Fruit fly (Drosophila melanogaster) whole organism, embryonic: ENCODE measurements around the gene Prosbeta6.

Experiments used
- CG11696 ChIP-seq: fragments of 200-800 bp; sonication (Bioruptor generic); IDR thresholded peaks from 2 replicates; pipeline ENCODE4 v1.3.6; 2022; ENCODE audit warnings: missing biosample characterization, missing genetic modification characterization
- CG12236 ChIP-seq: fragments of 200-800 bp; sonication (Bioruptor generic); optimal IDR thresholded peaks from 2 replicates; lab custom pipeline; 2016; ENCODE audit warnings: missing biosample characterization, missing genetic modification characterization
- CG18476 ChIP-seq: fragments of 200-800 bp; sonication (Bioruptor generic); optimal IDR thresholded peaks from 2 replicates; lab custom pipeline; 2016; ENCODE audit warnings: missing biosample characterization, mild to moderate bottlenecking, missing genetic modification characterization
- GATAe ChIP-seq: fragments of 200-800 bp; sonication (Bioruptor generic); conservative IDR thresholded peaks from 2 replicates; pipeline ENCODE4 v1.3.6; 2022; ENCODE audit warnings: missing biosample characterization, missing genetic modification characterization
- bcd ChIP-seq: fragments of 200-800 bp; sonication (Bioruptor generic); optimal IDR thresholded peaks from 2 replicates; lab custom pipeline; 2017; ENCODE audit warnings: missing biosample characterization, mild to moderate bottlenecking, missing genetic modification characterization
- croc ChIP-seq: fragments of 200-800 bp; sonication (Bioruptor generic); conservative IDR thresholded peaks from 3 replicates; pipeline ENCODE4 v1.3.6; 2022; ENCODE audit warnings: missing biosample characterization, missing genetic modification characterization
- dimm ChIP-seq: fragments of 200-800 bp; sonication (Bioruptor generic); IDR thresholded peaks from 2 replicates; pipeline ENCODE4 v1.3.6; 2022; ENCODE audit warnings: missing biosample characterization, missing genetic modification characterization
- dmrt99B ChIP-seq: fragments of 200-800 bp; sonication (Bioruptor generic); optimal IDR thresholded peaks from 2 replicates; lab custom pipeline; 2018; ENCODE audit warnings: missing biosample characterization, mild to moderate bottlenecking, missing genetic modification characterization, moderate library complexity
- dpn ChIP-seq, 2 experiments: fragments of 200-800 bp; sonication (Bioruptor generic); optimal IDR thresholded peaks; 3 replicates each; lab custom pipeline; 2016; ENCODE audit warnings: missing biosample characterization in 2 of 2, missing genetic modification characterization in 2 of 2
- schlank ChIP-seq: fragments of 200-800 bp; sonication (Bioruptor generic); optimal IDR thresholded peaks from 2 replicates; lab custom pipeline; 2018; ENCODE audit warnings: missing biosample characterization, mild to moderate bottlenecking, missing genetic modification characterization
- seq ChIP-seq: fragments of 200-800 bp; sonication (Bioruptor generic); IDR thresholded peaks from 2 replicates; pipeline ENCODE4 v1.3.6; 2022; ENCODE audit warnings: missing biosample characterization, missing genetic modification characterization
- sima ChIP-seq: fragments of 200-800 bp; sonication (Bioruptor generic); optimal IDR thresholded peaks from 2 replicates; lab custom pipeline; 2016; ENCODE audit warnings: missing biosample characterization, missing genetic modification characterization
- tx ChIP-seq: fragments of 200-800 bp; sonication (Bioruptor generic); optimal IDR thresholded peaks from 2 replicates; lab custom pipeline; 2016; ENCODE audit warnings: missing biosample characterization, missing genetic modification characterization
- unpg ChIP-seq: fragments of 200-800 bp; sonication (Bioruptor generic); optimal IDR thresholded peaks from 3 replicates; lab custom pipeline; 2018; ENCODE audit warnings: missing biosample characterization, mild to moderate bottlenecking, missing genetic modification characterization, moderate library complexity

DNA sequence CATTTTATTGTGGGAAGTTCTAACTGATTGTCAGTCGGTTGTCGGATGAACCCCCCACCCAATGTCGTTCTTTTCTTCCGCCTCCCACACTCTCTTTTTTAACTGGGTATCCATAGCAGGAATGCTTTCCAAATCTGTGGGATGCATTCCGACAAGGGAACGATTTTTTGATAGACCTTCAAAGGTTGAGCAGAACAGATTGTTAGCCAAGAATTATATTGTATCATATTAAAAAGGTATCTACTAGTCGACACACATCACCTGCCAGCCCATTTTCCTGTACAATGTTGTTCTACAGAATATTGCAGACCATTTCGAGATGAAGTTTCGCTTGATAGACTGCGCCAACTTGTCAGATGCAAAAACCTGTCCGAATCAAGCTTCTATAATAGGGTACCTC lies 19.6 kb upstream of the Prosbeta6 start:
- TF ChIP-seq croc (GFP tag; lab: Robert Waterston, UW) (no peak), CG12236 (no peak), tx (GFP tag; lab: Kevin White, UChicago) (no peak), CG11696 (GFP tag; lab: Robert Waterston, UW) (no peak), dmrt99B (tag; lab: Kevin White, UChicago) (no peak), bcd (GFP tag; lab: Kevin White, UChicago) (no peak), dpn (GFP tag; optimal IDR thresholded peaks at IDR 0.05; lab: Kevin White, UChicago) (no peak), seq (no peak), GATAe (GFP tag; lab: Robert Waterston, UW) (no peak), unpg (GFP tag; lab: Kevin White, UChicago) (no peak), CG18476 (no peak), schlank (no peak), dimm (GFP tag; lab: Robert Waterston, UW) (no peak), sima (GFP tag; lab: Kevin White, UChicago) (no peak)
